Fruit fly (Drosophila melanogaster) whole organism, prepupa: ENCODE results near the gene gce.

ENCODE experiments used
- CG11762 ChIP-seq: fragments of 200-800 bp; sonication (Bioruptor generic); optimal IDR thresholded peaks from 3 replicates; lab custom pipeline; 2016; ENCODE audit warnings: missing biosample characterization, missing genetic modification characterization; ENCODE audit not compliant: insufficient read depth
- CG11902 ChIP-seq: fragments of 200-800 bp; sonication (Bioruptor generic); optimal IDR thresholded peaks from 3 replicates; lab custom pipeline; 2016; ENCODE audit warnings: missing biosample characterization, missing genetic modification characterization
- CG15336 ChIP-seq: fragments of 200-800 bp; sonication (Bioruptor generic); IDR thresholded peaks from 2 replicates; pipeline ENCODE4 v1.3.6; 2022; ENCODE audit warnings: missing biosample characterization, missing genetic modification characterization
- CG16779 ChIP-seq: fragments of 200-800 bp; sonication (Bioruptor generic); optimal IDR thresholded peaks from 3 replicates; lab custom pipeline; 2017; ENCODE audit warnings: missing biosample characterization, mild to moderate bottlenecking, missing genetic modification characterization
- CG3032 ChIP-seq: fragments of 200-800 bp; optimal IDR thresholded peaks from 2 replicates; lab custom pipeline; 2019; ENCODE audit warnings: missing biosample characterization, mild to moderate bottlenecking, missing genetic modification characterization, moderate library complexity
- CG31627 ChIP-seq: fragments of 200-800 bp; sonication (Bioruptor generic); optimal IDR thresholded peaks from 3 replicates; lab custom pipeline; 2016; ENCODE audit warnings: missing biosample characterization, missing genetic modification characterization
- CG32006 ChIP-seq: fragments of 200-800 bp; sonication (Bioruptor generic); optimal IDR thresholded peaks from 3 replicates; lab custom pipeline; 2017; ENCODE audit warnings: missing biosample characterization, mild to moderate bottlenecking, missing genetic modification characterization
- CG34406 ChIP-seq: fragments of 200-800 bp; sonication (Bioruptor generic); optimal IDR thresholded peaks from 3 replicates; lab custom pipeline; 2016; ENCODE audit warnings: missing biosample characterization, missing genetic modification characterization
- CG4318 ChIP-seq: fragments of 200-800 bp; sonication (Bioruptor generic); optimal IDR thresholded peaks from 3 replicates; lab custom pipeline; 2017; ENCODE audit warnings: missing biosample characterization, mild to moderate bottlenecking, missing genetic modification characterization
- CG6163 ChIP-seq: fragments of 200-800 bp; sonication (Bioruptor generic); IDR thresholded peaks from 3 replicates; pipeline ENCODE4 v1.3.6; 2022; ENCODE audit warnings: missing biosample characterization, missing genetic modification characterization
- CG6276 ChIP-seq: fragments of 200-800 bp; sonication (Bioruptor generic); optimal IDR thresholded peaks from 2 replicates; lab custom pipeline; 2017; ENCODE audit warnings: missing biosample characterization, mild to moderate bottlenecking, missing genetic modification characterization
- CG6792 ChIP-seq: fragments of 200-800 bp; sonication (Bioruptor generic); optimal IDR thresholded peaks from 3 replicates; lab custom pipeline; 2016; ENCODE audit warnings: missing biosample characterization, missing genetic modification characterization
- CG6854 ChIP-seq: fragments of 200-800 bp; sonication (Bioruptor generic); optimal IDR thresholded peaks from 2 replicates; lab custom pipeline; 2017; ENCODE audit warnings: missing biosample characterization, mild to moderate bottlenecking, missing genetic modification characterization
- CG7368 ChIP-seq: fragments of 200-800 bp; sonication (Bioruptor generic); optimal IDR thresholded peaks from 3 replicates; lab custom pipeline; 2016; ENCODE audit warnings: missing biosample characterization, missing genetic modification characterization
- CG8319 ChIP-seq: fragments of 200-800 bp; sonication (Bioruptor generic); optimal IDR thresholded peaks from 3 replicates; lab custom pipeline; 2016; ENCODE audit warnings: missing biosample characterization, missing genetic modification characterization
- Eip78C ChIP-seq: fragments of 200-800 bp; sonication (Bioruptor generic); peaks from one replicate; lab custom pipeline; 2016; ENCODE audit warnings: missing biosample characterization, missing genetic modification characterization
- Ets21C ChIP-seq: fragments of 200-800 bp; sonication (Bioruptor generic); optimal IDR thresholded peaks from 3 replicates; lab custom pipeline; 2016; ENCODE audit warnings: missing biosample characterization, missing genetic modification characterization
- Gug ChIP-seq: fragments of 200-800 bp; sonication (Bioruptor generic); IDR thresholded peaks from 2 replicates; pipeline ENCODE4 v1.3.6; 2022; ENCODE audit warnings: missing biosample characterization, missing genetic modification characterization
- Hr38 ChIP-seq: sonication (Bioruptor generic); optimal IDR thresholded peaks from 2 replicates; lab custom pipeline; 2016; ENCODE audit warnings: missing biosample characterization, missing genetic modification characterization
- Hr4 ChIP-seq: fragments of 200-800 bp; sonication (Bioruptor generic); optimal IDR thresholded peaks from 3 replicates; lab custom pipeline; 2016; ENCODE audit warnings: missing biosample characterization, missing genetic modification characterization
- OdsH ChIP-seq: fragments of 200-800 bp; sonication (Bioruptor generic); optimal IDR thresholded peaks from 3 replicates; lab custom pipeline; 2016; ENCODE audit warnings: missing biosample characterization, missing genetic modification characterization
- Smox ChIP-seq: fragments of 200-800 bp; sonication (Bioruptor generic); optimal IDR thresholded peaks from 3 replicates; lab custom pipeline; 2016; ENCODE audit warnings: missing biosample characterization, missing genetic modification characterization
- Sox102F ChIP-seq: fragments of 200-800 bp; sonication (Bioruptor generic); optimal IDR thresholded peaks from 2 replicates; lab custom pipeline; 2016; ENCODE audit warnings: missing biosample characterization, mild to moderate bottlenecking, missing genetic modification characterization
- Sox15 ChIP-seq: fragments of 200-800 bp; sonication (Bioruptor generic); optimal IDR thresholded peaks from 3 replicates; lab custom pipeline; 2016; ENCODE audit warnings: missing biosample characterization, missing genetic modification characterization
- achi ChIP-seq: fragments of 200-800 bp; sonication (Bioruptor generic); optimal IDR thresholded peaks from 3 replicates; lab custom pipeline; 2016; ENCODE audit warnings: missing biosample characterization, missing genetic modification characterization
- acj6 ChIP-seq: fragments of 200-800 bp; sonication (Bioruptor generic); optimal IDR thresholded peaks from 3 replicates; lab custom pipeline; 2016; ENCODE audit warnings: missing biosample characterization, missing genetic modification characterization
- dac ChIP-seq: fragments of 200-800 bp; sonication (Bioruptor generic); optimal IDR thresholded peaks from 2 replicates; lab custom pipeline; 2017; ENCODE audit warnings: missing biosample characterization, mild to moderate bottlenecking, missing genetic modification characterization
- dsx ChIP-seq: fragments of 200-800 bp; optimal IDR thresholded peaks from 3 replicates; lab custom pipeline; 2019; ENCODE audit warnings: missing biosample characterization, mild to moderate bottlenecking, missing genetic modification characterization, moderate library complexity; ENCODE audit not compliant: poor library complexity, severe bottlenecking
- eg ChIP-seq: fragments of 200-800 bp; sonication (Bioruptor generic); IDR thresholded peaks from 3 replicates; pipeline ENCODE4 v1.3.6; 2022; ENCODE audit warnings: missing biosample characterization, missing genetic modification characterization
- esn ChIP-seq: fragments of 200-800 bp; sonication (Bioruptor generic); optimal IDR thresholded peaks from 2 replicates; lab custom pipeline; 2016; ENCODE audit warnings: missing biosample characterization, mild to moderate bottlenecking, missing genetic modification characterization, moderate library complexity
- fd85E ChIP-seq: fragments of 200-800 bp; sonication (Bioruptor generic); optimal IDR thresholded peaks from 3 replicates; lab custom pipeline; 2016; ENCODE audit warnings: missing biosample characterization, missing genetic modification characterization
- fkh ChIP-seq: fragments of 200-800 bp; sonication (Bioruptor generic); optimal IDR thresholded peaks from 3 replicates; lab custom pipeline; 2017; ENCODE audit warnings: missing biosample characterization, mild to moderate bottlenecking, missing genetic modification characterization, moderate library complexity
- net ChIP-seq: fragments of 200-800 bp; sonication (Bioruptor generic); optimal IDR thresholded peaks from 3 replicates; lab custom pipeline; 2016; ENCODE audit warnings: missing biosample characterization, missing genetic modification characterization
- pdm3 ChIP-seq: fragments of 200-800 bp; sonication (Bioruptor generic); optimal IDR thresholded peaks from 3 replicates; lab custom pipeline; 2016; ENCODE audit warnings: missing biosample characterization, missing genetic modification characterization
- salr ChIP-seq, 2 experiments: fragments of 200-800 bp; sonication (Bioruptor generic); optimal IDR thresholded peaks; 3 replicates each; lab custom pipeline; 2016 to 2018; ENCODE audit warnings: missing biosample characterization in 2 of 2, missing genetic modification characterization in 2 of 2, mild to moderate bottlenecking in 1 of 2
- spab ChIP-seq: fragments of 200-800 bp; sonication (Bioruptor generic); optimal IDR thresholded peaks from 2 replicates; lab custom pipeline; 2017; ENCODE audit warnings: missing biosample characterization, mild to moderate bottlenecking, missing genetic modification characterization, missing genetic modification reagents
- ss ChIP-seq, 2 experiments: fragments of 200-800 bp; sonication (Bioruptor generic); optimal IDR thresholded peaks; 2 replicates in 1 of 2; 3 replicates in 1 of 2; lab custom pipeline; 2017 to 2018; ENCODE audit warnings: mild to moderate bottlenecking in 2 of 2, missing biosample characterization in 2 of 2, missing genetic modification characterization in 2 of 2, moderate library complexity in 1 of 2
- svp ChIP-seq: fragments of 200-800 bp; sonication (Bioruptor generic); peaks from one replicate; lab custom pipeline; 2016; ENCODE audit warnings: missing biosample characterization, missing genetic modification characterization
- topi ChIP-seq: fragments of 200-800 bp; sonication (Bioruptor generic); optimal IDR thresholded peaks from 3 replicates; lab custom pipeline; 2016; ENCODE audit warnings: missing biosample characterization, missing genetic modification characterization
- vri ChIP-seq: fragments of 200-800 bp; sonication (Bioruptor generic); optimal IDR thresholded peaks from 3 replicates; lab custom pipeline; 2016; ENCODE audit warnings: missing biosample characterization, mild to moderate bottlenecking, missing genetic modification characterization

Gene gce

DNA sequence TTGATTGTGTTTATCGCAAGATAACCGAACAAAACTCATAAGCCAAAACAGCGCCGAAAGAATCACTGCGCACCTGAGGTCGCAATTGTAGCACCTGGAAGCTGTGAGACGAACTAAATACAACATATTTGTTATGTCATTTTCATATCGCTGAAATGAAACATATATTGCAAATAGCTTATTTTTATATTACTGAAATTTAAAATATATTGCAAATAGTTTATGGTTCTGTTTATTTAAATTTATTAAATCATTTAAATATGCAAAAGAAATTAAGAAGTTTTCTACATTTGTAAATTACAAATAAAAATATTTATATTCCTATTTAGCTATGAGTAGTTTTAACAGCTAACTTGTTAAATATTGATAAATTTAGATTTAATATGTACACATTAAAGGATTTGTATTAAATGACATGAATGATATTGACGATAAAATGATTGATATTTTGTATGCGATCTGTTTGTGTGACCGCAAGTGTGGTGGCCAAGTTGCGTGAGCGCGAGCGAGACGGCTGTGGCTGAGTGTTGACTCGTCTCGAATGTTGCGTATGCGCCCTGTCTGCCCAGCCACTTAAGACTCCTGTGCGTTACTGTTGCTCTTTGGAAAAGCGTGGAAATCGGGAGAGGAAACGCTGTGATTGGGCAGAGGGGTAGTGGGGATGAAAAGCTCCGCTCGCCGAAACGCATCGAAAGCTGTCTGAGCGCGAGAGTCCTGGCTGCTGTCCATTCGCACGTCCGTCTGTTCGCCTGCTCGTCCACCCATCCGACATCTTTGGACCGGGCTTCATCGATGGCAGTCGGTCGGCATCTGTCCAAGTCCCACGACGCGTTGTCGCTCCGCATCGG is at the start of gene gce:
Gene gce (plus strand): TSS at position 798 of the 848 bp plus-strand sequence.
- TF ChIP-seq CG6276 (GFP tag; lab: Kevin White, UChicago) (peak; percentile 57), CG6163 (GFP tag; lab: Robert Waterston, UW) (0 out of 3 replicates have a peak, but pooled peaks have one; percentile 7), eg (peak; percentile 19), CG6854 (GFP tag; lab: Kevin White, UChicago) (no peak), CG32006 (GFP tag; lab: Kevin White, UChicago) (peak; percentile 42), Gug (GFP tag; lab: Robert Waterston, UW) (no peak), CG31627 (GFP tag; lab: Kevin White, UChicago) (no peak), achi (GFP tag; lab: Kevin White, UChicago) (peak; percentile 3), spab (GFP tag; lab: Kevin White, UChicago) (no peak), CG34406 (GFP tag; lab: Kevin White, UChicago) (peak; percentile 35), net (GFP tag; lab: Kevin White, UChicago) (peak; percentile 20), CG16779 (tag; lab: Kevin White, UChicago) (no peak), CG15336 (0 out of 2 replicates have a peak, but pooled peaks have one; percentile 27), svp (GFP tag; lab: Kevin White, UChicago) (no peak), Eip78C (GFP tag; lab: Kevin White, UChicago) (peak; percentile 48), dac (no peak), dsx (GFP tag; lab: Kevin White, UChicago) (no peak), OdsH (no peak), CG3032 (tag; lab: Kevin White, UChicago) (peak; percentile 28), CG7368 (GFP tag; lab: Kevin White, UChicago) (no peak), esn (GFP tag; lab: Kevin White, UChicago) (peak; percentile 16), CG4318 (GFP tag; lab: Kevin White, UChicago) (no peak), Smox (peak; percentile 9)
- TF ChIP-seq, all 60 proteins: peak for 12

- TF ChIP-seq esn (GFP tag; lab: Kevin White, UChicago) (no peak), Sox15 (GFP tag; lab: Kevin White, UChicago) (no peak), CG31627 (GFP tag; lab: Kevin White, UChicago) (no peak), acj6 (no peak), Sox102F (GFP tag; lab: Kevin White, UChicago) (no peak), topi (GFP tag; lab: Kevin White, UChicago) (no peak), pdm3 (no peak), ss (GFP tag; optimal IDR thresholded peaks at IDR 0.05; lab: Kevin White, UChicago) (no peak), vri (GFP tag; lab: Kevin White, UChicago) (no peak), Hr38 (GFP tag; lab: Kevin White, UChicago) (no peak), Hr4 (no peak), CG6792 (GFP tag; lab: Kevin White, UChicago) (no peak), CG8319 (GFP tag; lab: Kevin White, UChicago) (no peak), fd85E (GFP tag; lab: Kevin White, UChicago) (no peak), salr (GFP tag; optimal IDR thresholded peaks at IDR 0.05; lab: Kevin White, UChicago) (no peak), Ets21C (GFP tag; lab: Kevin White, UChicago) (no peak)
These were observed 38.3 kb upstream of the gce start for dm6 chrX:15259295-15259694.

dm6 chrX:15272305-15272704 is 25.3 kb upstream of the gce start, which contains the start of gene CG9106:
Gene CG9106, minus strand, starts transcription at chrX:15272405.
- TF ChIP-seq CG11902 (GFP tag; lab: Kevin White, UChicago), result no peak
- no peak for TF ChIP-seq fkh
- no peak for TF ChIP-seq CG11762 (GFP tag; lab: Kevin White, UChicago)
- no peak for TF ChIP-seq CG15336
